Fruit fly (Drosophila melanogaster) whole organism, embryonic: ENCODE measurements around the gene Iru.

Experiments used
- Ada2b ChIP-seq: fragments of 200-800 bp; sonication (Bioruptor generic); IDR thresholded peaks from 2 replicates; pipeline ENCODE4 v1.3.6; 2022; ENCODE audit warnings: missing biosample characterization, missing genetic modification characterization
- Asciz ChIP-seq: fragments of 200-800 bp; sonication (Bioruptor generic); optimal IDR thresholded peaks from 2 replicates; lab custom pipeline; 2017; ENCODE audit warnings: missing biosample characterization, mild to moderate bottlenecking, missing genetic modification characterization, missing genetic modification reagents
- BEAF-32 ChIP-seq: fragments of 200-800 bp; sonication (Bioruptor generic); optimal IDR thresholded peaks from 3 replicates; lab custom pipeline; 2017; ENCODE audit warnings: missing biosample characterization, missing genetic modification characterization, mild to moderate bottlenecking, moderate library complexity, missing genetic modification reagents
- CG10431 ChIP-seq: fragments of 200-800 bp; sonication (Bioruptor generic); optimal IDR thresholded peaks from 3 replicates; lab custom pipeline; 2018; ENCODE audit warnings: missing biosample characterization, mild to moderate bottlenecking, missing genetic modification characterization
- CG10565 ChIP-seq: fragments of 200-800 bp; sonication (Bioruptor generic); optimal IDR thresholded peaks from 3 replicates; lab custom pipeline; 2016; ENCODE audit warnings: missing biosample characterization, mild to moderate bottlenecking, missing genetic modification characterization
- CG11723 ChIP-seq: fragments of 200-800 bp; sonication (Bioruptor generic); optimal IDR thresholded peaks from 2 replicates; lab custom pipeline; 2017; ENCODE audit warnings: missing biosample characterization, mild to moderate bottlenecking, missing genetic modification characterization
- CG12769 ChIP-seq: fragments of 200-800 bp; sonication (Bioruptor generic); optimal IDR thresholded peaks from 2 replicates; lab custom pipeline; 2019; ENCODE audit warnings: missing biosample characterization, mild to moderate bottlenecking, missing genetic modification characterization, moderate library complexity
- CG13894 ChIP-seq: fragments of 200-800 bp; sonication (Bioruptor generic); optimal IDR thresholded peaks from 3 replicates; lab custom pipeline; 2018; ENCODE audit warnings: missing biosample characterization, mild to moderate bottlenecking, missing genetic modification characterization, moderate library complexity
- CG14860 ChIP-seq: fragments of 200-800 bp; sonication (Bioruptor generic); IDR thresholded peaks from 3 replicates; pipeline ENCODE4 v1.3.6; 2022; ENCODE audit warnings: missing biosample characterization, missing genetic modification characterization; ENCODE audit not compliant: partially characterized antibody
- CG15601 ChIP-seq: fragments of 200-800 bp; sonication (Bioruptor generic); optimal IDR thresholded peaks from 3 replicates; lab custom pipeline; 2019; ENCODE audit warnings: missing biosample characterization, mild to moderate bottlenecking, missing genetic modification characterization, moderate library complexity
- CG17612 ChIP-seq: fragments of 200-800 bp; sonication (Bioruptor generic); IDR thresholded peaks from 2 replicates; pipeline ENCODE4 v1.3.6; 2022; ENCODE audit warnings: missing biosample characterization, missing genetic modification characterization
- CG1792 ChIP-seq: fragments of 200-800 bp; sonication (Bioruptor generic); optimal IDR thresholded peaks from 2 replicates; lab custom pipeline; 2016; ENCODE audit warnings: missing biosample characterization, missing genetic modification characterization
- CG18011 ChIP-seq: fragments of 200-800 bp; sonication (Bioruptor generic); optimal IDR thresholded peaks from 2 replicates; lab custom pipeline; 2017; ENCODE audit warnings: missing biosample characterization, missing genetic modification characterization, mild to moderate bottlenecking, moderate library complexity, missing genotype
- CG1832 ChIP-seq: fragments of 200-800 bp; sonication (Bioruptor generic); optimal IDR thresholded peaks from 2 replicates; lab custom pipeline; 2017; ENCODE audit warnings: missing biosample characterization, mild to moderate bottlenecking, missing genetic modification characterization, inconsistent platforms
- CG3281 ChIP-seq: fragments of 200-800 bp; sonication (Bioruptor generic); optimal IDR thresholded peaks from 3 replicates; lab custom pipeline; 2017; ENCODE audit warnings: missing biosample characterization, mild to moderate bottlenecking, missing genetic modification characterization
- CG42726 ChIP-seq: fragments of 200-800 bp; sonication (Bioruptor generic); IDR thresholded peaks from 2 replicates; pipeline ENCODE4 v1.3.6; 2022; ENCODE audit warnings: missing biosample characterization, missing genetic modification characterization; ENCODE audit not compliant: partially characterized antibody
- CG7745 ChIP-seq: fragments of 200-800 bp; sonication (Bioruptor generic); optimal IDR thresholded peaks from 2 replicates; lab custom pipeline; 2018; ENCODE audit warnings: missing biosample characterization, mild to moderate bottlenecking, missing genetic modification characterization, moderate library complexity
- CG9932 ChIP-seq: fragments of 200-800 bp; sonication (Bioruptor generic); IDR thresholded peaks from 2 replicates; pipeline ENCODE4 v1.3.6; 2022; ENCODE audit warnings: missing biosample characterization, missing genetic modification characterization
- CrebB ChIP-seq: fragments of 200-800 bp; sonication (Bioruptor generic); optimal IDR thresholded peaks from 3 replicates; lab custom pipeline; 2018; ENCODE audit warnings: missing biosample characterization, mild to moderate bottlenecking, missing genetic modification characterization
- Dad ChIP-seq: fragments of 200-800 bp; sonication (Bioruptor generic); optimal IDR thresholded peaks from 3 replicates; lab custom pipeline; 2016; ENCODE audit warnings: missing biosample characterization, missing genetic modification characterization
- Doc2 ChIP-seq: fragments of 200-800 bp; sonication (Bioruptor generic); IDR thresholded peaks from 2 replicates; pipeline ENCODE4 v1.3.6; 2022; ENCODE audit warnings: missing biosample characterization, missing genetic modification characterization
- E2f2 ChIP-seq: fragments of 200-800 bp; sonication (Bioruptor generic); IDR thresholded peaks from 2 replicates; pipeline ENCODE4 v1.3.6; 2022; ENCODE audit warnings: missing biosample characterization, missing genetic modification characterization
- H2.0 ChIP-seq: fragments of 200-800 bp; sonication (Bioruptor generic); IDR thresholded peaks from 2 replicates; pipeline ENCODE4 v1.3.6; 2022; ENCODE audit warnings: missing biosample characterization, missing genetic modification characterization
- HLH3B ChIP-seq: fragments of 200-800 bp; sonication (Bioruptor generic); IDR thresholded peaks from 2 replicates; pipeline ENCODE4 v1.3.6; 2022; ENCODE audit warnings: missing biosample characterization, missing genetic modification characterization
- HLHmδ ChIP-seq: fragments of 200-800 bp; sonication (Bioruptor generic); optimal IDR thresholded peaks from 2 replicates; lab custom pipeline; 2018; ENCODE audit warnings: missing biosample characterization, mild to moderate bottlenecking, missing genetic modification characterization, moderate library complexity
- HmgD ChIP-seq: fragments of 200-800 bp; sonication (Bioruptor generic); optimal IDR thresholded peaks from 3 replicates; lab custom pipeline; 2016; ENCODE audit warnings: missing biosample characterization, missing genetic modification characterization
- Hr78 ChIP-seq, 2 experiments: fragments of 200-800 bp in 1 of 2; fragments of >200 bp in 1 of 2; sonication (Bioruptor generic) in 1 of 2; optimal IDR thresholded peaks; 2 replicates each; lab custom pipeline; 2017 to 2019; ENCODE audit warnings: missing biosample characterization in 2 of 2, missing genetic modification characterization in 2 of 2, mild to moderate bottlenecking in 1 of 2, moderate library complexity in 1 of 2
- Lim3 ChIP-seq: fragments of 200-800 bp; sonication (Bioruptor generic); IDR thresholded peaks from 2 replicates; pipeline ENCODE4 v1.3.6; 2022; ENCODE audit warnings: missing biosample characterization, missing genetic modification characterization
- Nf-YB ChIP-seq: fragments of 200-800 bp; sonication (Bioruptor generic); optimal IDR thresholded peaks from 3 replicates; lab custom pipeline; 2019; ENCODE audit warnings: missing biosample characterization, mild to moderate bottlenecking, missing genetic modification characterization, moderate library complexity
- Opbp ChIP-seq: fragments of 200-800 bp; sonication (Bioruptor generic); IDR thresholded peaks from 3 replicates; pipeline ENCODE4 v1.3.6; 2022; ENCODE audit warnings: missing biosample characterization, missing genetic modification characterization; ENCODE audit not compliant: partially characterized antibody
- Scr ChIP-seq: fragments of 200-800 bp; sonication (Bioruptor generic); IDR thresholded peaks from 2 replicates; pipeline ENCODE4 v1.3.6; 2022; ENCODE audit warnings: missing biosample characterization, missing genetic modification characterization; ENCODE audit not compliant: partially characterized antibody
- ac ChIP-seq: fragments of 200-800 bp; sonication (Bioruptor generic); optimal IDR thresholded peaks from 3 replicates; lab custom pipeline; 2017; ENCODE audit warnings: missing biosample characterization, mild to moderate bottlenecking, missing genetic modification characterization
- ash1 ChIP-seq: fragments of 200-800 bp; sonication (Bioruptor generic); optimal IDR thresholded peaks from 2 replicates; lab custom pipeline; 2018; ENCODE audit warnings: missing biosample characterization, mild to moderate bottlenecking, missing genetic modification characterization
- cato ChIP-seq: fragments of 200-800 bp; sonication (Bioruptor generic); optimal IDR thresholded peaks from 2 replicates; lab custom pipeline; 2016; ENCODE audit warnings: missing biosample characterization, missing genetic modification characterization, borderline replicate concordance
- chif ChIP-seq, 2 experiments: fragments of 200-800 bp; sonication (Bioruptor generic); optimal IDR thresholded peaks; 3 replicates each; lab custom pipeline; 2016; ENCODE audit warnings: missing biosample characterization in 2 of 2, missing genetic modification characterization in 2 of 2
- fd102C ChIP-seq: fragments of 200-800 bp; sonication (Bioruptor generic); optimal IDR thresholded peaks from 2 replicates; lab custom pipeline; 2018; ENCODE audit warnings: missing biosample characterization, mild to moderate bottlenecking, missing genetic modification characterization, moderate library complexity
- fd64A ChIP-seq: fragments of 200-800 bp; sonication (Bioruptor generic); optimal IDR thresholded peaks from 3 replicates; lab custom pipeline; 2018; ENCODE audit warnings: missing biosample characterization, mild to moderate bottlenecking, missing genetic modification characterization
- gcm ChIP-seq: fragments of 200-800 bp; sonication (Bioruptor generic); optimal IDR thresholded peaks from 2 replicates; lab custom pipeline; 2019; ENCODE audit warnings: missing biosample characterization, mild to moderate bottlenecking, missing genetic modification characterization, moderate library complexity
- insv ChIP-seq, 2 experiments: fragments of 200-800 bp; sonication (Bioruptor generic); optimal IDR thresholded peaks; 3 replicates each; lab custom pipeline; 2016 to 2018; ENCODE audit warnings: missing biosample characterization in 2 of 2, missing genetic modification characterization in 2 of 2
- jigr1 ChIP-seq: fragments of 200-800 bp; sonication (Bioruptor generic); IDR thresholded peaks from 3 replicates; pipeline ENCODE4 v1.3.6; 2022; ENCODE audit warnings: missing biosample characterization, missing genetic modification characterization
- jing ChIP-seq: fragments of 200-800 bp; sonication (Bioruptor generic); optimal IDR thresholded peaks from 2 replicates; lab custom pipeline; 2018; ENCODE audit warnings: missing biosample characterization, mild to moderate bottlenecking, missing genetic modification characterization
- klu ChIP-seq: fragments of 200-800 bp; sonication (Bioruptor generic); IDR thresholded peaks from 2 replicates; pipeline ENCODE4 v1.3.6; 2022; ENCODE audit warnings: missing biosample characterization, missing genetic modification characterization
- lov ChIP-seq, 2 experiments: fragments of 200-800 bp in 1 of 2; fragments of >200 bp in 1 of 2; sonication (Bioruptor generic) in 1 of 2; IDR thresholded peaks in 1 of 2; optimal IDR thresholded peaks in 1 of 2; 2 replicates in 1 of 2; 3 replicates in 1 of 2; pipeline versions ENCODE4 v1.3.6 to Lab custom; 2017 to 2022; ENCODE audit warnings: missing biosample characterization in 1 of 2, missing genetic modification characterization in 1 of 2
- nau ChIP-seq: fragments of 200-800 bp; sonication (Bioruptor generic); optimal IDR thresholded peaks from 3 replicates; lab custom pipeline; 2017; ENCODE audit warnings: missing biosample characterization, mild to moderate bottlenecking, missing genetic modification characterization, missing genetic modification reagents
- odd ChIP-seq: fragments of 200-800 bp; sonication (Bioruptor generic); optimal IDR thresholded peaks from 2 replicates; lab custom pipeline; 2017; ENCODE audit warnings: missing biosample characterization, mild to moderate bottlenecking, missing genetic modification characterization
- pb ChIP-seq: fragments of 200-800 bp; sonication (Bioruptor generic); optimal IDR thresholded peaks from 3 replicates; lab custom pipeline; 2016; ENCODE audit warnings: missing biosample characterization, missing genetic modification characterization
- peb ChIP-seq: fragments of 200-800 bp; sonication (Bioruptor generic); IDR thresholded peaks from 2 replicates; pipeline ENCODE4 v1.3.6; 2022; ENCODE audit warnings: missing biosample characterization, missing genetic modification characterization
- pho ChIP-seq: fragments of 200-800 bp; sonication (Bioruptor generic); optimal IDR thresholded peaks from 2 replicates; lab custom pipeline; 2016; ENCODE audit warnings: missing biosample characterization, missing genetic modification characterization
- wek ChIP-seq: fragments of 200-800 bp; sonication (Bioruptor generic); optimal IDR thresholded peaks from 3 replicates; lab custom pipeline; 2018; ENCODE audit warnings: missing biosample characterization, mild to moderate bottlenecking, missing genetic modification characterization, moderate library complexity

The Iru gene

DNA sequence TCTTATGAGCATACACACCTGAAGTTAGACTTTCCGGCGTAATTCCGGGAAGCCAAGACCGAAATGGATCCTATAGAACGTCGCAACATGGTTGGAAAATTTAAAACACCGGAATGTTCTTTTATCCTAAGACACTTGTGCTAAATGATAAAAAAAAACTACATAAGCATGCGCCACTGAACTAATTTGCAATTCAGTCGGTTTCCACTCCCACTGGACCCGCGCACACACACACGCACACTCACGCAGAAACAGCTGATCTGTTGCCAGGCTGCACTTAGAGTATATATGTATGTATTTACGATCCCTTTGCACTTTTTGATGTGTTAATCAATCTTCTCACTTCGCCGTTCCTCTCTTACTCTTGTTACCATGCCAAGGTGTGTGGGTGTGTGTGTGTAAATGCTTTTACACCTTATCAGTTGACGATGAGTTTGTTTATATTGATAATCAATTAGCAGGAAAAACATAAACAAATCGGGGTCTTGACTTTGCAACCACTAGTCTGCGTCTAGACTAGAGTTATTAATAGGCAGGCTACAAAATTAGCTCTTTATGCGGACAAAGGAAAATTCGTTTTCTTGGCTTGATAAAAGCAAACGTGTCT, 42.3 kb downstream of the Iru start, which contains the start of gene Mst85C (continued):
- TF ChIP-seq fd64A (GFP tag; lab: Kevin White, UChicago) = peak; percentile 8
- TF ChIP-seq Scr (GFP tag; lab: Robert Waterston, UW) = no peak
- TF ChIP-seq fd102C = no peak
- no peak for TF ChIP-seq H2.0 (GFP tag; lab: Robert Waterston, UW)
- TF ChIP-seq CG42726 (GFP tag; lab: Robert Waterston, UW) = no peak
- TF ChIP-seq CG1832 (GFP tag; lab: Kevin White, UChicago) = no peak
- TF ChIP-seq Nf-YB = no peak
- TF ChIP-seq CG9932 (GFP tag; lab: Robert Waterston, UW) = no peak
- no peak for TF ChIP-seq peb
- TF ChIP-seq jigr1 (GFP tag; lab: Robert Waterston, UW) = no peak
- no peak for TF ChIP-seq Dad (GFP tag; lab: Kevin White, UChicago)
- TF ChIP-seq pb = no peak
- TF ChIP-seq Doc2 (GFP tag; lab: Robert Waterston, UW) = no peak
- TF ChIP-seq Hr78 (GFP tag; optimal IDR thresholded peaks at IDR 0.05; lab: Kevin White, UChicago) = no peak
- TF ChIP-seq nau (GFP tag; lab: Kevin White, UChicago) = peak; percentile 21
- no peak for TF ChIP-seq E2f2 (GFP tag; lab: Robert Waterston, UW)
- TF ChIP-seq CG13894 (tag; lab: Kevin White, UChicago) = no peak
- TF ChIP-seq jing (GFP tag; lab: Kevin White, UChicago) = no peak
- TF ChIP-seq klu (GFP tag; lab: Robert Waterston, UW) = no peak
- TF ChIP-seq CG18011 = no peak
- no peak for TF ChIP-seq gcm (GFP tag; lab: Kevin White, UChicago)
- TF ChIP-seq CG3281 (GFP tag; lab: Kevin White, UChicago) = no peak
- no peak for TF ChIP-seq CG10565 (GFP tag; lab: Kevin White, UChicago)
- TF ChIP-seq lov (optimal IDR thresholded peaks at IDR 0.05; lab: Kevin White, UChicago) = no peak
- no peak for TF ChIP-seq lov (GFP tag; IDR thresholded peaks at IDR 0.05; lab: Robert Waterston, UW)
- TF ChIP-seq CG15601 (tag; lab: Kevin White, UChicago) = peak; percentile 17
- TF ChIP-seq CG11723 = no peak
- TF ChIP-seq ash1 (GFP tag; lab: Kevin White, UChicago) = no peak
- no peak for TF ChIP-seq Lim3 (GFP tag; lab: Robert Waterston, UW)
- no peak for TF ChIP-seq CrebB (tag; lab: Kevin White, UChicago)
- TF ChIP-seq HLH3B (GFP tag; lab: Robert Waterston, UW) = no peak
- no peak for TF ChIP-seq wek (GFP tag; lab: Kevin White, UChicago)
- no peak for TF ChIP-seq BEAF-32 (GFP tag; lab: Kevin White, UChicago)
- TF ChIP-seq CG1792 = no peak
- TF ChIP-seq Asciz (GFP tag; lab: Kevin White, UChicago) = peak; percentile 52
- no peak for TF ChIP-seq pho (GFP tag; lab: Kevin White, UChicago)
- peak; percentile 40 for TF ChIP-seq CG12769 (tag; lab: Kevin White, UChicago)
- TF ChIP-seq insv (GFP tag; optimal IDR thresholded peaks at IDR 0.05; lab: Kevin White, UChicago) = no peak
- TF ChIP-seq odd (GFP tag; lab: Kevin White, UChicago) = no peak
- TF ChIP-seq CG14860 = no peak
- no peak for TF ChIP-seq CG7745 (tag; lab: Kevin White, UChicago)
- TF ChIP-seq CG17612 (GFP tag; lab: Robert Waterston, UW) = no peak
- TF ChIP-seq HLHmδ = no peak
- TF ChIP-seq cato = no peak
- TF ChIP-seq CG10431 (GFP tag; lab: Kevin White, UChicago) = no peak
- TF ChIP-seq ac (GFP tag; lab: Kevin White, UChicago) = no peak
- TF ChIP-seq chif (GFP tag; optimal IDR thresholded peaks at IDR 0.05; lab: Kevin White, UChicago) = no peak
- peak; percentile 16 for TF ChIP-seq HmgD (GFP tag; lab: Kevin White, UChicago)
- TF ChIP-seq Opbp (GFP tag; lab: Robert Waterston, UW) = no peak
- TF ChIP-seq Ada2b = no peak
